Worm (Caenorhabditis elegans) whole organism, young adult: ENCODE data around the gene F54D8.10.

Experiments used
- efl-1 ChIP-seq: fragments of 150-350 bp; optimal IDR thresholded peaks from 2 replicates; lab custom pipeline; 2014; ENCODE audit warnings: missing biosample characterization, missing genetic modification reagents, missing genetic modification characterization
- snpc-4 ChIP-seq, 5 experiments: fragments of 150-350 bp in 1 of 5; sonication (generic microtip) in 4 of 5; optimal IDR thresholded peaks; 2 replicates each; lab custom pipeline; 2014 to 2018; ENCODE audit warnings: missing genetic modification characterization in 5 of 5, missing biosample characterization in 3 of 5, antibody characterized with exemption in 2 of 5, mild to moderate bottlenecking in 2 of 5, missing compliant biosample characterization in 2 of 5, missing genotype in 2 of 5, moderate library complexity in 2 of 5, missing genetic modification reagents in 1 of 5

- TF ChIP-seq snpc-4 (GFP tag; optimal IDR thresholded peaks at IDR 0.05; lab: Kevin White, UChicago) (no peak), snpc-4 (tag; optimal IDR thresholded peaks at IDR 0.05; lab: Kevin White, UChicago) (no peak), efl-1 (no peak)
These were observed 29.8 kb downstream of the F54D8.10 start for ce11 chrIII:5124385-5124784.
